Fruit fly (Drosophila melanogaster): ENCODE results near the gene CG33098.

Gene CG33098

dm6 chr3R:12386965-12387364, at the start of gene CG33098:
CG33098 (plus strand) TSS chr3R:12387188.
- no peak for TF ChIP-seq noc (tag; optimal IDR thresholded peaks at IDR 0.05)

- TF ChIP-seq noc (tag; optimal IDR thresholded peaks at IDR 0.05), result no peak
Observed at dm6 chr3R:12341374-12341773, 45.6 kb upstream of the CG33098 start, which contains the start of gene Sgsf. Sgsf (plus strand) TSS chr3R:12341674.

DNA sequence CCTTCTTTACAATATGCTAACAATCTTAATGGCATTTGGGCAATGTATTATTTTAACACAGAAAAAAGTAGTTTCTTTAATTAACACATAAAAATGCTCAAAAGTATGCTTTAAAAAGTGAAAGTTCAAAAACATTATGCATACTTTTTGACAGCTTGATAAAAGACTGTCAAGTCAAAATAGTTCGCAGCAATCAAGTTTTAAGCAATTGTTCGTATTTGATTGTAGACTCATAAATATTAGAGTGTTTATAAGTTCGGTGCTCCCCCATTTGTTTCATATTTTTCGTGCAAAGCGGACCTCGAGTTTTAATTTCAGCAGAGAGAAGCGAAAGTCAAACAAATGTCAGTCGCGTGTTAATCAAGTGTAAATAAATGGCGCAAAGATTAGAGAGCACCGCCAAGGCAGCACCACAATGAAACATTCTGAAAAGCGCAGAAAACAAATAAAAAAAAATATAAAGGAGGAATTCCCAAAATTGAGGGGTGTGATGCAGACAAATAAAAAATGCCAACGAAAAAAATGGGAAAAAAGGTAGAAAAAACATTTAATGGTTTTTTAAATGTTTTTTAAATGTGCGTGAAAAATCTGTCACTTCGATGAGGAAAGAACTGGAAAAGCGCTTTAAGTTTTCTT, 42.0 kb upstream of the CG33098 start:
- TF ChIP-seq noc (tag; optimal IDR thresholded peaks at IDR 0.05), result no peak

dm6 chr3R:12345989-12346388, 41.0 kb upstream of the CG33098 start:
- TF ChIP-seq noc (tag; optimal IDR thresholded peaks at IDR 0.05), result no peak

DNA sequence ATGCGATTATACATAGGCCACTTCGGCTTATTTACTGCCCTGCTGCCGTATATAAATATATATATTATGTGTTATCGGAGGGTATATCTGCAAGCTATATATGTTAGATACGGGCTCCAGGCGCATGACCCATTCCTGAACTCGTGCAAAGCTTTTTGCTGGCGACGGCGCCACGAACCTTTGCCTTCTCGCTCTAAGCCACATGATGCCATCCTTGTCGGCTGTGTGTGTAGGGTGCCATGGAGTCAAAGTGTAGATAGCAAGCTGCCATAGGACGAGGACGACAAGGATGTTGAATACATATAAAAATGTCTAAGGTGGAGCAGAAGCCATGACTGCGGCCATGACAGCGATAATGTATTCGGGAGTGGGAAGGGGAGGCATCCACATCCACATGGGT, 39.3 kb upstream of the CG33098 start:
- TF ChIP-seq noc (tag; optimal IDR thresholded peaks at IDR 0.05), result no peak

DNA sequence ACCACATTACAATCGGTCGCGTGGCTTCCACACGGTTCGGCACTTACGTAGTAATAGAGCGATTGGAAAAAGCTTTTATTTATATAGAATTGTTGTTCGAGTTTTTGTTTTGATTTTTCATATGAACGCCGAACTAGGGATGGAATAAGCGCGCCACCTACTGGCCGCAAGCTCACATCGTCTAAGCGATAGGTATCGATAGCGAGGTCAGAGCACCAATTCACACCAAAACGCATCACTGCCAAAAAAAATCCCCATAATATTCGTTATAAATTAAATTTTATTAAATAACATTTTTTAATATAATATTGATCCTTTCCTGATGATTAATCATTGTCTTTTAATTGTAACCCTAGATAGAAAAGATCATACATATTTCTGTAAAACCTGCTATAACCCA, 36.5 kb upstream of the CG33098 start, which contains the start of gene CG10038:
CG10038 (minus strand) TSS at position 148 of the 400 bp plus-strand sequence.
- TF ChIP-seq noc (tag; optimal IDR thresholded peaks at IDR 0.05), result no peak

DNA sequence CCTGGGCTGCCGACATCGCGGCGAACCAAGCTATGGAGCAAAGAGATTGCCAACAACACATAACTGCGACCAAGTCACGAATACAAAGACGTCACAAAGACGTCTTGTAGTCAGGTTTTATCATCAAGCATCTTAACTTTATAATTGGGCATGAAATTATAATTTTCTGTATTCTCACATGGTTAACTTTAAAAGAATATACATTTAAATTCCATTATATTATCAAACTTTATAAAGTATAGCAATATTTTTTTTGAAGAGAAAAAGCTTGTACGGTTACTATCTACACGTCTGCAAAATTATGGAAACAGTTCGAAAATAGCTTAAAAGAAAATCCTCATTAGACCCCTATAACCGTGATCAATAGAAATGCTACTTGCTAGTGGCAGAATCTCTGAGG, 35.0 kb upstream of the CG33098 start, which contains the start of gene CG10041:
CG10041 (minus strand) TSS at position 101 of the 400 bp plus-strand sequence.
- no peak for TF ChIP-seq noc (tag; optimal IDR thresholded peaks at IDR 0.05)

DNA sequence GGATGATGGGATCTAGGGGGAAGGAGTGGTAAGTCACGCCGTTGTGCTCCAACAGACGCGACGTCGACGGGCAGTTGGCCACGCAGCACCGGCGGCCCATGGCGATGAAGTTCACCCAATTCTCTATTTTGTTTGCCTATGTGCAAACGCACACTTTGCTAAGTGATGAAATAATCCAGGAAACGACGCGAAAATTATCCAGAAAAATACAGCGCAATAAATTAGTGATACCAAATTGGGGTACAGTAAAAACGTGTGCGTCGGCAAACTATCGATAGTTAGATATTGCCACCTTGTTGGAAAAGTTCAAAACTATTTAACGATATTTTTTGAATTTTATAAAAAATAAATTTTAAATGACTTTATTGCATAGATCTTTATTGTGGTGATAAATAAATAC, 30.9 kb upstream of the CG33098 start, which contains the start of gene MBD-R2:
MBD-R2 (minus strand) TSS at position 222 of the 400 bp plus-strand sequence.
- no peak for TF ChIP-seq noc (tag; optimal IDR thresholded peaks at IDR 0.05)

DNA sequence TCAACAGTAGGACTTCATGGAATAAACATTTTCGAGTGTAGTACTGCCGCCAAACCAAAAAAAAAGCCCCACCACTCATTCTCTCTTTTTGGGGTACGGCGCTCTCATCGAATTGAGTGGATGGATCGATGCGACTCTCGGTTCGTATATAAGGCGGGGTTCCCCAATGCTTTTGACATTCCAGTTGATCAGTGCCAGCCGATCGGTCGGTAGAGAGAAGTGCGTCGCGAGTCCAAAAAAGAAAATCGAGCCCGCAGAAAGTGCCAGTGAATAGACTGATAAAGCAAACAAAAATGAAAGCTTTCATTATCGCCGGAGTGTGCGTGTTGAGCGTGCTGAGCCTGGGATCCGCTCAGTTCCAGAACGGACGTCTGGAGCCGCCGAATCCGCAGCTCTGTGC, 27.2 kb upstream of the CG33098 start, which contains the start of gene CG4115:
CG4115 (plus strand) TSS at position 172 of the 400 bp plus-strand sequence.
- TF ChIP-seq noc (tag; optimal IDR thresholded peaks at IDR 0.05), result no peak

dm6 chr3R:12361962-12362497, 25.0 kb upstream of the CG33098 start:
- no peak for TF ChIP-seq noc (tag; optimal IDR thresholded peaks at IDR 0.05)

DNA sequence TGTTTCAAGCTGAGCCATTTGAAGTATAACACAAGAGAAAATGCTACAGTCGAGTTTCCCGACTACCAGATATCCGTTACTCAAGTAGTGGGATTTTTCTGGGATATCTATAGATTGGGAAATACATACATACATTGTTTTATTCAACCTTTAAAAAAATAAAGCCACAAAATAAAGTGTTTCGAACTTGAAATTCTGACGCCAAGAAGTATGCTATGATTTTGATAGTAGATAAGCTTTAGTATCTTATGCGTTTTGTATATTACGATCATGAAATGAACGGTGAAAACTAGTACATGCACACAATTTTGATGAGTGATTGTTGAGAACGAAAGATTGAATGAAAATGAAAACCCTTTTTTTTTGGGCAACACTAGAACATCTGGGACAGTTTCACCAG, 23.4 kb upstream of the CG33098 start:
- no peak for TF ChIP-seq noc (tag; optimal IDR thresholded peaks at IDR 0.05)

dm6 chr3R:12364580-12364979, 22.4 kb upstream of the CG33098 start, which contains the start of gene Tim17a1:
Tim17a1 (minus strand) TSS chr3R:12364680.
- TF ChIP-seq noc (tag; optimal IDR thresholded peaks at IDR 0.05), result no peak

dm6 chr3R:12365264-12365840, 21.6 kb upstream of the CG33098 start, which contains the start of gene GstD10:
GstD10 (minus strand) TSS chr3R:12365735.
- peak; percentile 46 for TF ChIP-seq noc (tag; optimal IDR thresholded peaks at IDR 0.05)

DNA sequence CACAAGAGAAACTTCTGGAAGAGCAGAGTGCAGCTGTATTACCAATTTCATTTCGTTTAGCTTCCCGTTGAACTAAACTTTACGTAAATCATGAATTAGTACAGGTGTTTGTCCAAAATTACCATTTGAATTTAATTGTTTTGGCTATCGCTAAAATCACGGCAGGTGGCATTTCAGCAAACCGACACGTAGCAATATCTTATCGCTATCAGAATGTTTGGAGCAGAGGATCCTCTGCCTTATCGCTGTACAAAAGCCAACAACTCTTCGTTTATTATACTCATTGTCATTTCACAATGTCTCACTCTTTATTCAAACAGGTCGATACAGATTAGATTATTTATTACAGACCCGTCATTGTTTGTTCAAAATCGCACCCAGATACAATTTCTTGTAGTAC, 21.1 kb upstream of the CG33098 start:
- no peak for TF ChIP-seq noc (tag; optimal IDR thresholded peaks at IDR 0.05)

- no peak for TF ChIP-seq noc (tag; optimal IDR thresholded peaks at IDR 0.05)
Observed at dm6 chr3R:12367464-12367863, 19.5 kb upstream of the CG33098 start, which contains the start of gene GstD9. GstD9 (minus strand) TSS chr3R:12367564.

- TF ChIP-seq noc (tag; optimal IDR thresholded peaks at IDR 0.05), result peak; percentile 87
Observed at dm6 chr3R:12369135-12369792, 17.7 kb upstream of the CG33098 start, which contains the start of gene GstD1. GstD1 (minus strand) TSS chr3R:12369268.
